Fruit fly (Drosophila melanogaster) whole organism, embryonic: Measurements from ENCODE around the gene CAH9.

Source experiments
- Ada2b ChIP-seq: fragments of 200-800 bp; sonication (Bioruptor generic); IDR thresholded peaks from 2 replicates; pipeline ENCODE4 v1.3.6; 2022; ENCODE audit warnings: missing biosample characterization, missing genetic modification characterization
- CG10321 ChIP-seq: fragments of 200-800 bp; sonication (Bioruptor generic); IDR thresholded peaks from 2 replicates; pipeline ENCODE4 v1.3.6; 2022; ENCODE audit warnings: missing biosample characterization, missing genetic modification characterization
- CG10959 ChIP-seq: fragments of 200-800 bp; sonication (Bioruptor generic); IDR thresholded peaks from 2 replicates; pipeline ENCODE4 v1.3.6; 2022; ENCODE audit warnings: missing biosample characterization, missing genetic modification characterization
- CG11504 ChIP-seq: fragments of 200-800 bp; sonication (Bioruptor generic); optimal IDR thresholded peaks from 3 replicates; lab custom pipeline; 2019; ENCODE audit warnings: missing biosample characterization, mild to moderate bottlenecking, missing genetic modification characterization, moderate library complexity
- CG12219 ChIP-seq: fragments of 200-800 bp; sonication (Bioruptor generic); optimal IDR thresholded peaks from 3 replicates; lab custom pipeline; 2018; ENCODE audit warnings: missing biosample characterization, mild to moderate bottlenecking, missing genetic modification characterization
- CG12299 ChIP-seq: fragments of 200-800 bp; sonication (Bioruptor generic); optimal IDR thresholded peaks from 2 replicates; lab custom pipeline; 2018; ENCODE audit warnings: missing biosample characterization, mild to moderate bottlenecking, missing genetic modification characterization
- CG14860 ChIP-seq: fragments of 200-800 bp; sonication (Bioruptor generic); IDR thresholded peaks from 3 replicates; pipeline ENCODE4 v1.3.6; 2022; ENCODE audit warnings: missing biosample characterization, missing genetic modification characterization; ENCODE audit not compliant: partially characterized antibody
- CG15073 ChIP-seq: fragments of 200-800 bp; sonication (Bioruptor generic); optimal IDR thresholded peaks from 2 replicates; lab custom pipeline; 2016; ENCODE audit warnings: missing biosample characterization, missing genetic modification characterization
- CG1529 ChIP-seq: fragments of 200-800 bp; sonication (Bioruptor generic); optimal IDR thresholded peaks from 3 replicates; lab custom pipeline; 2018; ENCODE audit warnings: missing biosample characterization, missing genetic modification characterization
- CG3838 ChIP-seq: fragments of 200-800 bp; sonication (Bioruptor generic); optimal IDR thresholded peaks from 3 replicates; lab custom pipeline; 2016; ENCODE audit warnings: missing biosample characterization, missing genetic modification characterization
- CG3847 ChIP-seq: fragments of 200-800 bp; sonication (Bioruptor generic); IDR thresholded peaks from 2 replicates; pipeline ENCODE4 v1.3.6; 2022; ENCODE audit warnings: missing biosample characterization, missing genetic modification characterization
- CG42726 ChIP-seq: fragments of 200-800 bp; sonication (Bioruptor generic); IDR thresholded peaks from 2 replicates; pipeline ENCODE4 v1.3.6; 2022; ENCODE audit warnings: missing biosample characterization, missing genetic modification characterization; ENCODE audit not compliant: partially characterized antibody
- CG6175 ChIP-seq: fragments of 200-800 bp; sonication (Bioruptor generic); IDR thresholded peaks from 3 replicates; pipeline ENCODE4 v1.3.6; 2022; ENCODE audit warnings: missing biosample characterization, missing genetic modification characterization
- CG7963 ChIP-seq: fragments of 200-800 bp; sonication (Bioruptor generic); IDR thresholded peaks from 3 replicates; pipeline ENCODE4 v1.3.6; 2022; ENCODE audit warnings: missing biosample characterization, missing genetic modification characterization; ENCODE audit not compliant: partially characterized antibody
- CG9609 ChIP-seq: fragments of 200-800 bp; sonication (Bioruptor generic); optimal IDR thresholded peaks from 3 replicates; lab custom pipeline; 2016; ENCODE audit warnings: missing biosample characterization, missing genetic modification characterization
- CHES-1-like ChIP-seq: fragments of 200-800 bp; sonication (Bioruptor generic); optimal IDR thresholded peaks from 2 replicates; lab custom pipeline; 2016; ENCODE audit warnings: missing biosample characterization, missing genetic modification characterization
- CrebB ChIP-seq: fragments of 200-800 bp; sonication (Bioruptor generic); optimal IDR thresholded peaks from 3 replicates; lab custom pipeline; 2018; ENCODE audit warnings: missing biosample characterization, mild to moderate bottlenecking, missing genetic modification characterization
- Dad ChIP-seq: fragments of 200-800 bp; sonication (Bioruptor generic); optimal IDR thresholded peaks from 3 replicates; lab custom pipeline; 2016; ENCODE audit warnings: missing biosample characterization, missing genetic modification characterization
- Drgx ChIP-seq: fragments of 200-800 bp; sonication (Bioruptor generic); IDR thresholded peaks from 2 replicates; pipeline ENCODE4 v1.3.6; 2022; ENCODE audit warnings: missing biosample characterization, missing genetic modification characterization
- E2f2 ChIP-seq: fragments of 200-800 bp; sonication (Bioruptor generic); IDR thresholded peaks from 2 replicates; pipeline ENCODE4 v1.3.6; 2022; ENCODE audit warnings: missing biosample characterization, missing genetic modification characterization
- Fer1 ChIP-seq: fragments of 200-800 bp; sonication (Bioruptor generic); optimal IDR thresholded peaks from 2 replicates; lab custom pipeline; 2017; ENCODE audit warnings: missing biosample characterization, mild to moderate bottlenecking, missing genetic modification characterization
- Hand ChIP-seq: fragments of 200-800 bp; sonication (Bioruptor generic); optimal IDR thresholded peaks from 2 replicates; lab custom pipeline; 2017; ENCODE audit warnings: mild to moderate bottlenecking, missing biosample characterization, missing genetic modification reagents, missing genetic modification characterization
- Kr ChIP-seq: fragments of 200-800 bp; sonication (Bioruptor generic); optimal IDR thresholded peaks from 2 replicates; lab custom pipeline; 2017; ENCODE audit warnings: missing biosample characterization, mild to moderate bottlenecking, missing genetic modification characterization
- Mrtf ChIP-seq: fragments of 200-800 bp; sonication (Bioruptor generic); IDR thresholded peaks from 3 replicates; pipeline ENCODE4 v1.3.6; 2022; ENCODE audit warnings: missing biosample characterization, missing genetic modification characterization
- NK7.1 ChIP-seq: fragments of 200-800 bp; sonication (Bioruptor generic); optimal IDR thresholded peaks from 3 replicates; lab custom pipeline; 2016; ENCODE audit warnings: missing biosample characterization, missing genetic modification characterization
- Nf-YA ChIP-seq: fragments of 200-800 bp; sonication (Bioruptor generic); IDR thresholded peaks from 2 replicates; pipeline ENCODE4 v1.3.6; 2022; ENCODE audit warnings: missing biosample characterization, missing genetic modification characterization
- PHDP ChIP-seq: fragments of 200-800 bp; sonication (Bioruptor generic); optimal IDR thresholded peaks from 3 replicates; lab custom pipeline; 2018; ENCODE audit warnings: missing biosample characterization, mild to moderate bottlenecking, missing genetic modification characterization, moderate library complexity
- Vsx1 ChIP-seq: fragments of 200-800 bp; sonication (Bioruptor generic); optimal IDR thresholded peaks from 2 replicates; lab custom pipeline; 2017; ENCODE audit warnings: missing biosample characterization, mild to moderate bottlenecking, missing genetic modification characterization, missing genetic modification reagents
- ab ChIP-seq: fragments of 200-800 bp; sonication (Bioruptor generic); optimal IDR thresholded peaks from 2 replicates; lab custom pipeline; 2016; ENCODE audit warnings: missing biosample characterization, missing genetic modification characterization
- abd-A ChIP-seq: fragments of 200-800 bp; sonication (Bioruptor generic); optimal IDR thresholded peaks from 3 replicates; lab custom pipeline; 2019; ENCODE audit warnings: missing biosample characterization, mild to moderate bottlenecking, missing genetic modification characterization, moderate library complexity
- bcd ChIP-seq: fragments of 200-800 bp; sonication (Bioruptor generic); optimal IDR thresholded peaks from 2 replicates; lab custom pipeline; 2017; ENCODE audit warnings: missing biosample characterization, mild to moderate bottlenecking, missing genetic modification characterization
- bowl ChIP-seq: fragments of 200-800 bp; sonication (Bioruptor generic); IDR thresholded peaks from 2 replicates; pipeline ENCODE4 v1.3.6; 2022; ENCODE audit warnings: missing biosample characterization, missing genetic modification characterization
- ci ChIP-seq: fragments of 200-800 bp; sonication (Bioruptor generic); IDR thresholded peaks from 3 replicates; pipeline ENCODE4 v1.3.6; 2022; ENCODE audit warnings: missing biosample characterization, missing genetic modification characterization
- dimm ChIP-seq: fragments of 200-800 bp; sonication (Bioruptor generic); IDR thresholded peaks from 2 replicates; pipeline ENCODE4 v1.3.6; 2022; ENCODE audit warnings: missing biosample characterization, missing genetic modification characterization
- emc ChIP-seq: fragments of 200-800 bp; sonication (Bioruptor generic); optimal IDR thresholded peaks from 2 replicates; lab custom pipeline; 2016; ENCODE audit warnings: missing biosample characterization, missing genetic modification characterization
- en ChIP-seq: fragments of 200-800 bp; sonication (Bioruptor generic); optimal IDR thresholded peaks from 2 replicates; lab custom pipeline; 2016; ENCODE audit warnings: missing biosample characterization, missing genetic modification characterization
- eve ChIP-seq, 2 experiments: fragments of >200 bp; optimal IDR thresholded peaks; 2 replicates each; lab custom pipeline; 2017; ENCODE audit warnings: missing biosample characterization in 2 of 2, missing genetic modification characterization in 2 of 2
- fru ChIP-seq: fragments of >200 bp; optimal IDR thresholded peaks from 2 replicates; lab custom pipeline; 2017
- gro ChIP-seq: fragments of 200-800 bp; sonication (Bioruptor generic); optimal IDR thresholded peaks from 2 replicates; lab custom pipeline; 2016; ENCODE audit warnings: missing biosample characterization, missing genetic modification characterization
- luna ChIP-seq: fragments of 200-800 bp; sonication (Bioruptor generic); optimal IDR thresholded peaks from 2 replicates; lab custom pipeline; 2016; ENCODE audit warnings: missing biosample characterization, missing genetic modification characterization
- peb ChIP-seq: fragments of 200-800 bp; sonication (Bioruptor generic); IDR thresholded peaks from 2 replicates; pipeline ENCODE4 v1.3.6; 2022; ENCODE audit warnings: missing biosample characterization, missing genetic modification characterization
- phol ChIP-seq: fragments of 200-800 bp; sonication (Bioruptor generic); optimal IDR thresholded peaks from 3 replicates; lab custom pipeline; 2018; ENCODE audit warnings: missing biosample characterization, mild to moderate bottlenecking, missing genetic modification characterization, moderate library complexity
- run ChIP-seq: fragments of 200-800 bp; sonication (Bioruptor generic); optimal IDR thresholded peaks from 3 replicates; lab custom pipeline; 2018; ENCODE audit warnings: missing biosample characterization, mild to moderate bottlenecking, missing genetic modification characterization
- sens-2 ChIP-seq: fragments of 200-800 bp; sonication (Bioruptor generic); IDR thresholded peaks from 2 replicates; pipeline ENCODE4 v1.3.6; 2022; ENCODE audit warnings: missing biosample characterization, missing genetic modification characterization
- sisA ChIP-seq: fragments of 200-800 bp; sonication (Bioruptor generic); IDR thresholded peaks from 2 replicates; pipeline ENCODE4 v1.3.6; 2022; ENCODE audit warnings: missing biosample characterization, missing genetic modification characterization
- tap ChIP-seq: fragments of 200-800 bp; optimal IDR thresholded peaks from 3 replicates; lab custom pipeline; 2019; ENCODE audit warnings: missing biosample characterization, mild to moderate bottlenecking, missing genetic modification characterization, moderate library complexity
- tll ChIP-seq, 2 experiments: fragments of 200-800 bp in 1 of 2; fragments of >200 bp in 1 of 2; sonication (Bioruptor generic) in 1 of 2; optimal IDR thresholded peaks; 2 replicates each; lab custom pipeline; 2017 to 2019; ENCODE audit warnings: missing biosample characterization in 2 of 2, missing genetic modification characterization in 2 of 2, mild to moderate bottlenecking in 1 of 2, moderate library complexity in 1 of 2
- toy ChIP-seq: fragments of 200-800 bp; sonication (Bioruptor generic); IDR thresholded peaks from 2 replicates; pipeline ENCODE4 v1.3.6; 2022; ENCODE audit warnings: missing biosample characterization, missing genetic modification characterization
- trem ChIP-seq: fragments of 200-800 bp; optimal IDR thresholded peaks from 3 replicates; lab custom pipeline; 2019; ENCODE audit warnings: missing biosample characterization, mild to moderate bottlenecking, missing genetic modification characterization, moderate library complexity
- unc-4 ChIP-seq: fragments of 200-800 bp; sonication (Bioruptor generic); IDR thresholded peaks from 2 replicates; pipeline ENCODE4 v1.3.6; 2022; ENCODE audit warnings: missing biosample characterization, missing genetic modification characterization; ENCODE audit not compliant: partially characterized antibody
- wek ChIP-seq: fragments of 200-800 bp; sonication (Bioruptor generic); optimal IDR thresholded peaks from 3 replicates; lab custom pipeline; 2018; ENCODE audit warnings: missing biosample characterization, mild to moderate bottlenecking, missing genetic modification characterization, moderate library complexity
- zen2 ChIP-seq: fragments of 200-800 bp; sonication (Bioruptor generic); IDR thresholded peaks from 3 replicates; pipeline ENCODE4 v1.3.6; 2022; ENCODE audit warnings: missing biosample characterization, missing genetic modification characterization; ENCODE audit not compliant: partially characterized antibody

CAH9 gene

DNA sequence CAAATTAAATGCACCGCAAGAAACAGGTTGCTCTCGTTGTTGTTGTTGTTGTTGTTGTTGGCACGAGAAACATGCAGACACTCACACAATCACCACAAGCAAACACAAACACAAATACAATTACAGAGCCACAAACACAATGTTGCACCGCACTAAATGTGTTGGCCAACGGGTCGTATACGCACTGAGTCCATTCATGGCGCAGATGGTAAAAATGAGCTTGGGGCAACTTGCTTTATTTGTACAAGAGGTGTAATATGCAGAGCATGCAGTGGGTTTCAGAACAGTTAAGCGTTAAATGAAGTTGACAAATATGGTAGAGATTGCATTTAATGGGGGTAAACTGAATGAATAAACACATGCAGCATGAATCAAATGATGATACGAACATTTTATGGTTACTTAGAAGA, 31.9 kb upstream of the CAH9 start (continued):
- TF ChIP-seq emc (GFP tag; lab: Kevin White, UChicago) (no peak), ci (peak; percentile 67; the same call in 2 of the 3 replicates), NK7.1 (GFP tag; lab: Kevin White, UChicago) (no peak), tll (GFP tag; optimal IDR thresholded peaks at IDR 0.05; lab: Kevin White, UChicago) (no peak), CG12299 (tag; lab: Kevin White, UChicago) (peak; percentile 44), CG15073 (GFP tag; lab: Kevin White, UChicago) (no peak), trem (no peak), CG11504 (tag; lab: Kevin White, UChicago) (peak; percentile 62), Mrtf (GFP tag; lab: Robert Waterston, UW) (no peak), CG3847 (no peak), toy (GFP tag; lab: Robert Waterston, UW) (no peak), CG14860 (GFP tag; lab: Robert Waterston, UW) (no peak), sisA (GFP tag; lab: Robert Waterston, UW) (no peak), dimm (GFP tag; lab: Robert Waterston, UW) (no peak), tap (tag; lab: Kevin White, UChicago) (no peak), bcd (GFP tag; lab: Kevin White, UChicago) (no peak), CG3838 (peak; percentile 22), sens-2 (GFP tag; lab: Robert Waterston, UW) (no peak), CG7963 (GFP tag; lab: Robert Waterston, UW) (no peak), CG12219 (GFP tag; lab: Kevin White, UChicago) (no peak), Drgx (peak; percentile 26; the same call in 1 of the 2 replicates), CG6175 (GFP tag; lab: Robert Waterston, UW) (no peak), CG42726 (GFP tag; lab: Robert Waterston, UW) (no peak), en (GFP tag; lab: Kevin White, UChicago) (no peak), luna (GFP tag; lab: Kevin White, UChicago) (no peak), PHDP (tag; lab: Kevin White, UChicago) (peak; percentile 30), unc-4 (GFP tag; lab: Robert Waterston, UW) (no peak), wek (GFP tag; lab: Kevin White, UChicago) (peak; percentile 53), Ada2b (GFP tag; lab: Robert Waterston, UW) (no peak), bowl (GFP tag; lab: Robert Waterston, UW) (no peak), Fer1 (peak; percentile 25), run (tag; lab: Kevin White, UChicago) (peak; percentile 51), gro (GFP tag; lab: Kevin White, UChicago) (no peak), E2f2 (GFP tag; lab: Robert Waterston, UW) (no peak), CHES-1-like (GFP tag; lab: Kevin White, UChicago) (no peak), CG10959 (GFP tag; lab: Robert Waterston, UW) (no peak), Hand (GFP tag; lab: Kevin White, UChicago) (no peak), CrebB (tag; lab: Kevin White, UChicago) (peak; percentile 50), zen2 (GFP tag; lab: Robert Waterston, UW) (no peak), CG1529 (peak; percentile 64), Nf-YA (GFP tag; lab: Robert Waterston, UW) (no peak), ab (GFP tag; lab: Kevin White, UChicago) (no peak), CG10321 (no peak), peb (GFP tag; lab: Robert Waterston, UW) (no peak), Vsx1 (GFP tag; lab: Kevin White, UChicago) (no peak), phol (tag; lab: Kevin White, UChicago) (no peak), eve (GFP tag; optimal IDR thresholded peaks at IDR 0.05; lab: Kevin White, UChicago) (peak in 1 of 2 experiments; percentile 58), fru (lab: Kevin White, UChicago) (no peak), CG9609 (GFP tag; lab: Kevin White, UChicago) (no peak), Kr (GFP tag; lab: Kevin White, UChicago) (no peak), abd-A (tag; lab: Kevin White, UChicago) (no peak), Dad (GFP tag; lab: Kevin White, UChicago) (no peak)
